Worm (Caenorhabditis elegans) whole organism, mixed stage, embryonic: ENCODE results near the gene ZK892.4.

Source experiments
- M03D4.4 ChIP-seq: sonication (generic microtip); optimal IDR thresholded peaks from 2 replicates; lab custom pipeline; 2017; ENCODE audit warnings: mild to moderate bottlenecking, missing genetic modification characterization, missing compliant biosample characterization
- bed-3 ChIP-seq: fragments of 200-800 bp; sonication (Bioruptor generic); optimal IDR thresholded peaks from 3 replicates; lab custom pipeline; 2018; ENCODE audit warnings: mild to moderate bottlenecking, missing genetic modification characterization, moderate library complexity, missing compliant biosample characterization
- blmp-1 ChIP-seq: fragments of 150-350 bp; optimal IDR thresholded peaks from 2 replicates; lab custom pipeline; 2014; ENCODE audit warnings: missing biosample characterization, missing genetic modification characterization
- ceh-39 ChIP-seq: fragments of 150-350 bp; optimal IDR thresholded peaks from 2 replicates; lab custom pipeline; 2014; ENCODE audit warnings: missing biosample characterization, missing genetic modification characterization
- ceh-43 ChIP-seq: fragments of 200-800 bp; sonication (Bioruptor generic); optimal IDR thresholded peaks from 2 replicates; lab custom pipeline; 2018; ENCODE audit warnings: mild to moderate bottlenecking, missing genetic modification characterization, moderate library complexity, missing compliant biosample characterization
- ceh-83 ChIP-seq: fragments of 200-800 bp; sonication (Bioruptor generic); optimal IDR thresholded peaks from 2 replicates; lab custom pipeline; 2018; ENCODE audit warnings: mild to moderate bottlenecking, missing genetic modification characterization, missing compliant biosample characterization
- ces-1 ChIP-seq: fragments of 150-350 bp; optimal IDR thresholded peaks from 2 replicates; lab custom pipeline; 2014; ENCODE audit warnings: missing biosample characterization, missing genetic modification reagents, missing genetic modification characterization
- cnd-1 ChIP-seq: fragments of 200-800 bp; sonication (Bioruptor generic); optimal IDR thresholded peaks from 2 replicates; lab custom pipeline; 2018; ENCODE audit warnings: mild to moderate bottlenecking, missing genetic modification characterization, missing compliant biosample characterization
- drap-1 ChIP-seq: fragments of 200-800 bp; sonication (Bioruptor generic); optimal IDR thresholded peaks from 3 replicates; lab custom pipeline; 2018; ENCODE audit warnings: mild to moderate bottlenecking, missing genetic modification characterization, missing compliant biosample characterization
- elt-1 ChIP-seq: sonication (generic microtip); optimal IDR thresholded peaks from 2 replicates; lab custom pipeline; 2017; ENCODE audit warnings: missing genetic modification characterization, mild to moderate bottlenecking, missing compliant biosample characterization, antibody characterized with exemption, moderate library complexity, borderline replicate concordance; ENCODE audit not compliant: insufficient read depth
- elt-3 ChIP-seq: fragments of 150-350 bp; optimal IDR thresholded peaks from 2 replicates; lab custom pipeline; 2014; ENCODE audit warnings: missing biosample characterization, missing genetic modification characterization
- flh-1 ChIP-seq: fragments of 200-800 bp; sonication (Bioruptor generic); optimal IDR thresholded peaks from 2 replicates; lab custom pipeline; 2018; ENCODE audit warnings: mild to moderate bottlenecking, missing genetic modification characterization, moderate library complexity, missing compliant biosample characterization
- hlh-1 ChIP-seq: fragments of 150-350 bp; optimal IDR thresholded peaks from 2 replicates; lab custom pipeline; 2014; ENCODE audit warnings: missing biosample characterization, missing genetic modification reagents, missing genetic modification characterization
- lin-13 ChIP-seq: fragments of 150-350 bp; optimal IDR thresholded peaks from 2 replicates; lab custom pipeline; 2014; ENCODE audit warnings: missing biosample characterization, missing genetic modification characterization
- lsy-2 ChIP-seq: fragments of 150-350 bp; optimal IDR thresholded peaks from 2 replicates; lab custom pipeline; 2014; ENCODE audit warnings: missing biosample characterization, missing genetic modification characterization
- mab-5 ChIP-seq: fragments of 150-350 bp; optimal IDR thresholded peaks from 2 replicates; lab custom pipeline; 2014; ENCODE audit warnings: missing biosample characterization, missing genetic modification characterization
- mep-1 ChIP-seq: fragments of 150-350 bp; optimal IDR thresholded peaks from 2 replicates; lab custom pipeline; 2017; ENCODE audit warnings: missing biosample characterization, missing genetic modification reagents, missing genetic modification characterization, inconsistent platforms
- mls-2 ChIP-seq: sonication (generic microtip); optimal IDR thresholded peaks from 2 replicates; lab custom pipeline; 2016; ENCODE audit warnings: mild to moderate bottlenecking, missing genetic modification characterization, moderate library complexity, missing compliant biosample characterization
- nhr-12 ChIP-seq: fragments of 150-350 bp; optimal IDR thresholded peaks from 2 replicates; lab custom pipeline; 2014; ENCODE audit warnings: missing biosample characterization, missing genetic modification characterization
- nhr-2 ChIP-seq: fragments of 150-350 bp; optimal IDR thresholded peaks from 2 replicates; lab custom pipeline; 2014; ENCODE audit warnings: missing biosample characterization, missing genetic modification characterization
- nhr-76 ChIP-seq: sonication (generic microtip); optimal IDR thresholded peaks from 2 replicates; lab custom pipeline; 2017; ENCODE audit warnings: missing biosample characterization, missing genetic modification characterization
- pha-4 ChIP-seq: fragments of 150-350 bp; optimal IDR thresholded peaks from 2 replicates; lab custom pipeline; 2018; ENCODE audit warnings: missing biosample characterization, missing genetic modification reagents, missing genetic modification characterization
- sem-2 ChIP-seq: fragments of 200-800 bp; sonication (Bioruptor generic); optimal IDR thresholded peaks from 2 replicates; lab custom pipeline; 2018; ENCODE audit warnings: mild to moderate bottlenecking, missing genetic modification characterization, missing compliant biosample characterization
- snpc-4 ChIP-seq: fragments of 150-350 bp; optimal IDR thresholded peaks from 2 replicates; lab custom pipeline; 2014; ENCODE audit warnings: missing biosample characterization, missing genetic modification characterization
- tbx-8 ChIP-seq: fragments of 200-800 bp; sonication (Bioruptor generic); optimal IDR thresholded peaks from 2 replicates; lab custom pipeline; 2018; ENCODE audit warnings: mild to moderate bottlenecking, missing genetic modification characterization, moderate library complexity, missing compliant biosample characterization
- unc-120 ChIP-seq: sonication (generic microtip); optimal IDR thresholded peaks from 2 replicates; lab custom pipeline; 2017; ENCODE audit warnings: missing genetic modification characterization, missing compliant biosample characterization; ENCODE audit not compliant: poor library complexity, severe bottlenecking
- unc-39 ChIP-seq: fragments of 150-350 bp; optimal IDR thresholded peaks from 2 replicates; lab custom pipeline; 2014; ENCODE audit warnings: missing biosample characterization, missing genetic modification characterization
- unc-62 ChIP-seq: fragments of 150-350 bp; optimal IDR thresholded peaks from 2 replicates; lab custom pipeline; 2014; ENCODE audit warnings: missing biosample characterization, missing genetic modification reagents, missing genetic modification characterization
- zip-8 ChIP-seq: fragments of 150-350 bp; optimal IDR thresholded peaks from 2 replicates; lab custom pipeline; 2014; ENCODE audit warnings: missing biosample characterization, missing genetic modification characterization
- ztf-11 ChIP-seq: fragments of 150-350 bp; optimal IDR thresholded peaks from 2 replicates; lab custom pipeline; 2014; ENCODE audit warnings: missing biosample characterization, missing genetic modification characterization

ZK892.4 gene

ce11 chrII:10014384-10014783, 8.0 kb downstream of the ZK892.4 start:
- TF ChIP-seq tbx-8 (GFP tag; lab: Kevin White, UChicago) (no peak), nhr-76 (tag; lab: Kevin White, UChicago) (no peak), lsy-2 (no peak), lin-13 (tag; lab: Kevin White, UChicago) (no peak), zip-8 (tag; lab: Kevin White, UChicago) (no peak), nhr-12 (no peak), mep-1 (no peak), pha-4 (tag; lab: Kevin White, UChicago) (no peak)

ce11 chrII:10016013-10016412, 9.6 kb downstream of the ZK892.4 start, which contains the start of gene lec-2:
TSS of gene lec-2 (minus strand) at chrII:10016183.
- TF ChIP-seq mep-1 (no peak), bed-3 (no peak), elt-3 (tag; lab: Kevin White, UChicago) (no peak), ceh-43 (GFP tag; lab: Kevin White, UChicago) (no peak), ces-1 (no peak), ztf-11 (tag; lab: Kevin White, UChicago) (no peak), lsy-2 (no peak), mls-2 (tag; lab: Kevin White, UChicago) (no peak), blmp-1 (no peak), nhr-2 (tag; lab: Kevin White, UChicago) (no peak), elt-1 (tag; lab: Kevin White, UChicago) (no peak)
- TF ChIP-seq, all 35 proteins: peak for 0

- TF ChIP-seq nhr-2 (tag; lab: Kevin White, UChicago) (no peak), unc-39 (tag; lab: Kevin White, UChicago) (no peak), pha-4 (tag; lab: Kevin White, UChicago) (no peak), unc-120 (tag; lab: Kevin White, UChicago) (no peak), sem-2 (GFP tag; lab: Kevin White, UChicago) (no peak), ceh-39 (tag; lab: Kevin White, UChicago) (no peak), hlh-1 (tag; lab: Kevin White, UChicago) (no peak), unc-62 (GFP tag; lab: Kevin White, UChicago) (no peak), nhr-12 (no peak), mab-5 (tag; lab: Kevin White, UChicago) (no peak), mls-2 (tag; lab: Kevin White, UChicago) (no peak), zip-8 (tag; lab: Kevin White, UChicago) (no peak), nhr-76 (tag; lab: Kevin White, UChicago) (no peak), mep-1 (no peak), elt-3 (tag; lab: Kevin White, UChicago) (no peak), M03D4.4 (tag; lab: Kevin White, UChicago) (no peak), tbx-8 (GFP tag; lab: Kevin White, UChicago) (no peak)
Measured at ce11 chrII:10017528-10017927, 11.2 kb downstream of the ZK892.4 start.

DNA sequence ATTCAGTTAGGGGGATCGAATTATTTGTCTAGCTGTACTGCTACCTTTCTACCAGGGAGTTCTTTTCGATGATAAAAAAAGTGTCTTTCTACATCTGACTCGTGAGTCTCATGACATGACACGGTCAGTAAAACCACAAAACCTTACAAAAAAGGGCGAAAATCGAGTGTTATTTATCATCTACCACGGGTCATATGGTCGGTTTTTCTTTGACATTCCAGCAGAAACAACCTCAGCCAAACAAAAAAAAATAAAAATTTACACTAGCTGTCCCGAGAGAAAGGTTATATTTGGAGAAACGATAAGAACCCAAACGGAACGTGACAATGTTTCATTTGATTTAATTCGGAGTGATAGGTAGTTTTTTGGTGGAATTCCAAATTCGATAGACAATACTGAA, 13.3 kb downstream of the ZK892.4 start:
- TF ChIP-seq lsy-2 (no peak), snpc-4 (tag; lab: Kevin White, UChicago) (no peak), elt-3 (tag; lab: Kevin White, UChicago) (no peak)
- TF ChIP-seq, all 35 proteins: peak for 0

DNA sequence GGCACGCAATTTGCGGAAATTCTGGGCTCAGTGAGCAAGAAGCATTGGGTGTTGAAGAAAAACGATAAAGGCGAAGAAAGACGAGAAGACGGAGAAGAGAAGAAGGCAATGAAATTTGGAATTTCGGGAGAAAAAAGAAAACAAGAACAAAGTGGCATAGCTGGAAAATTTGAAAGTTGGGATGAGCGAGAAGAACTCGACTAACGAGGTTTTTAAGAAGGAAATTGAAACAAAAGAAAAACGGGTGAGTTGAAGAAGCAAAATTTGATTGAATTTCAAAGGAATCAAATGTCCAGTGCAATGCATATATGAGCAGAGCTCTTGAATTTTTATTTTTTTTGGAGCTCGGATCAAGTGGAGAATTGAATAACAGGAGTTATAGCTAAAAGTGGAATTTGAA, 15.4 kb downstream of the ZK892.4 start:
- no peak for TF ChIP-seq drap-1 (GFP tag; lab: Kevin White, UChicago)
- no peak for TF ChIP-seq nhr-12
- no peak for TF ChIP-seq M03D4.4 (tag; lab: Kevin White, UChicago)
- no peak for TF ChIP-seq sem-2 (GFP tag; lab: Kevin White, UChicago)
- no peak for TF ChIP-seq ces-1

DNA sequence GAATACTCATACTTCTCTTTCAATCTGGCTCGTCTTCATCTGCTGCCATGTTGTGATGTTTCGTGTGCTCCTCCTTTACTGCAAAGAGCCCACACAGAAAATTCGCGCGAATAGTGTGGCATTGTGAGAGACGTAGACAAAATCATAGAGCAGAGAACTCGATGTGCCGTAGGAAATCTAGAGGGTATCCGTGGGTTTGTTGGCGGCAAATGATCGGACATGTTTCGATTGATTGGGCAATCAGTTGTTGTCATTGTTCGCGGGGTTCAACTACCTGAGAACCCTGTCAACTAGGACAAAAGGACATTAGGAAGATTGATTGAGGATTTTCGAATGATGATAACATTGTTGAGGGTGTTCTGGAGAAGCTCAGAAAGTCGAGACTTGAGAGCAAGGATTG, 18.7 kb downstream of the ZK892.4 start:
- TF ChIP-seq unc-120 (tag; lab: Kevin White, UChicago) (peak; percentile 64), cnd-1 (tag; lab: Kevin White, UChicago) (no peak), flh-1 (GFP tag; lab: Kevin White, UChicago) (no peak), unc-62 (GFP tag; lab: Kevin White, UChicago) (peak; percentile 91), ceh-83 (no peak), ztf-11 (tag; lab: Kevin White, UChicago) (no peak), hlh-1 (tag; lab: Kevin White, UChicago) (peak; percentile 55)
